Worm (Caenorhabditis elegans): ENCODE measurements around the gene Y46E12BL.2.

DNA sequence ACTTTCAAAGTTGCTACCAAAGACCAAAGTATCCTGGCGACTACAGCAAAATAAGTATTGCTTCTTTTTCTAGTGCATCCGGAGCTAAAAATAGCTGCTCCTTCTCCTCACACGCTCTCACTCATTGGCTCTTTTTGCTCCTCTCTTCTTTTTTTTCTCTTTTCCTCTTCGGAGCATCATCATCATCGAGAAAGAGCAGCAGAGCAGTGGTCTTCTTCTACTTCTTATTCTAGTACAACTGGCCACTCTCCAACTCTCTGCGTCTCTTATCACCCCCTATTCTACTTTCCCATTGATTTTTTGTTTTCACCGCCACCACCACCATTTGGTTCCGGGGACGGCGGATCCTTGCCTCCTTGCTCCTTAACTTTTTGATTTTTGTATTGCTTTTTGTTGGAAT, 25.9 kb downstream of the Y46E12BL.2 start:
- TF ChIP-seq nhr-28 (tag; optimal IDR thresholded peaks at IDR 0.05) (no peak), unc-62 (GFP tag; optimal IDR thresholded peaks at IDR 0.05) (no peak), lin-39 (tag; optimal IDR thresholded peaks at IDR 0.05) (peak; percentile 59), ZK546.5 (tag; optimal IDR thresholded peaks at IDR 0.05) (no peak), mdl-1 (tag; optimal IDR thresholded peaks at IDR 0.05) (no peak), fos-1 (tag; optimal IDR thresholded peaks at IDR 0.05) (no peak), pqm-1 (tag; optimal IDR thresholded peaks at IDR 0.05) (no peak), skn-1 (tag; optimal IDR thresholded peaks at IDR 0.05) (peak; percentile 29), fkh-10 (GFP tag; optimal IDR thresholded peaks at IDR 0.05) (no peak), ztf-11 (tag; optimal IDR thresholded peaks at IDR 0.05) (no peak), pha-4 (tag; optimal IDR thresholded peaks at IDR 0.05) (no peak), R02D3.7 (tag; optimal IDR thresholded peaks at IDR 0.05) (no peak)

Data from whole organism, L3 larva.